Worm (Caenorhabditis elegans) whole organism, L1 larva: ENCODE measurements around the gene F23F1.2.

Experiments
- C04F5.9 ChIP-seq: sonication (generic microtip); optimal IDR thresholded peaks from 2 replicates; lab custom pipeline; 2016; ENCODE audit warnings: missing genetic modification characterization, missing compliant biosample characterization
- C16A3.4 ChIP-seq: fragments of 150-350 bp; optimal IDR thresholded peaks from 2 replicates; lab custom pipeline; 2014; ENCODE audit warnings: missing biosample characterization, missing genetic modification characterization
- F16B12.6 ChIP-seq: fragments of 150-350 bp; optimal IDR thresholded peaks from 2 replicates; lab custom pipeline; 2014; ENCODE audit warnings: missing biosample characterization, missing genetic modification characterization
- blmp-1 ChIP-seq: fragments of 150-350 bp; optimal IDR thresholded peaks from 2 replicates; lab custom pipeline; 2014; ENCODE audit warnings: missing biosample characterization, missing genetic modification characterization
- ceh-8 ChIP-seq: fragments of 200-800 bp; sonication (Bioruptor generic); optimal IDR thresholded peaks from 2 replicates; lab custom pipeline; 2018; ENCODE audit warnings: mild to moderate bottlenecking, missing genetic modification characterization, moderate library complexity, missing compliant biosample characterization
- ceh-82 ChIP-seq, 3 experiments: fragments of 150-350 bp in 1 of 3; sonication (generic microtip) in 2 of 3; optimal IDR thresholded peaks; 2 replicates each; lab custom pipeline; 2014 to 2017; ENCODE audit warnings: missing biosample characterization in 3 of 3, missing genetic modification characterization in 3 of 3
- ceh-88 ChIP-seq: fragments of 200-800 bp; sonication (Bioruptor generic); IDR thresholded peaks from 2 replicates; pipeline ENCODE4 v1.3.6; 2022; ENCODE audit warnings: missing genetic modification characterization, missing compliant biosample characterization
- dpl-1 ChIP-seq, 3 experiments: fragments of 150-350 bp in 2 of 3; sonication (generic microtip) in 1 of 3; optimal IDR thresholded peaks; 2 replicates each; lab custom pipeline; 2014 to 2017; ENCODE audit warnings: missing biosample characterization in 3 of 3, missing genetic modification characterization in 3 of 3, missing genetic modification reagents in 3 of 3
- efl-1 ChIP-seq, 4 experiments: fragments of 150-350 bp; optimal IDR thresholded peaks in 3 of 4; peaks in 1 of 4; 1 replicate in 1 of 4; 2 replicates in 3 of 4; lab custom pipeline; 2014; ENCODE audit warnings: missing biosample characterization in 2 of 4, missing genetic modification characterization in 2 of 4, missing genetic modification reagents in 2 of 4
- egl-13 ChIP-seq: sonication (generic microtip); optimal IDR thresholded peaks from 2 replicates; lab custom pipeline; 2016; ENCODE audit warnings: missing genotype, missing genetic modification reagents, missing genetic modification characterization, missing compliant biosample characterization
- elt-2 ChIP-seq: sonication (generic microtip); optimal IDR thresholded peaks from 2 replicates; lab custom pipeline; 2016; ENCODE audit warnings: missing genetic modification characterization, mild to moderate bottlenecking, inconsistent platforms, missing compliant biosample characterization, missing genetic modification reagents
- ets-5 ChIP-seq: fragments of 200-800 bp; sonication (Bioruptor generic); IDR thresholded peaks from 2 replicates; pipeline ENCODE4 v1.3.6; 2022; ENCODE audit warnings: missing genetic modification characterization, missing compliant biosample characterization
- fos-1 ChIP-seq: fragments of 150-350 bp; optimal IDR thresholded peaks from 2 replicates; lab custom pipeline; 2014; ENCODE audit warnings: missing biosample characterization, missing genetic modification characterization
- jun-1 ChIP-seq: fragments of 150-350 bp; optimal IDR thresholded peaks from 2 replicates; lab custom pipeline; 2014; ENCODE audit warnings: missing biosample characterization, missing genetic modification reagents, missing genetic modification characterization
- lin-13 ChIP-seq: fragments of 150-350 bp; optimal IDR thresholded peaks from 2 replicates; lab custom pipeline; 2014; ENCODE audit warnings: missing biosample characterization, missing genetic modification reagents, missing genetic modification characterization
- lin-14 ChIP-seq: fragments of 200-800 bp; sonication (Bioruptor generic); optimal IDR thresholded peaks from 2 replicates; lab custom pipeline; 2018; ENCODE audit warnings: mild to moderate bottlenecking, missing genetic modification characterization, moderate library complexity, missing compliant biosample characterization
- lin-35 ChIP-seq, 2 experiments: fragments of 150-350 bp; optimal IDR thresholded peaks; 2 replicates each; lab custom pipeline; 2014; ENCODE audit warnings: missing biosample characterization in 2 of 2, missing genetic modification characterization in 2 of 2, missing genetic modification reagents in 2 of 2
- lin-39 ChIP-seq: fragments of 150-350 bp; optimal IDR thresholded peaks from 2 replicates; lab custom pipeline; 2014; ENCODE audit warnings: missing biosample characterization, missing genetic modification reagents, missing genetic modification characterization
- mdl-1 ChIP-seq, 2 experiments: fragments of 150-350 bp; optimal IDR thresholded peaks; 2 replicates each; lab custom pipeline; 2014 to 2017; ENCODE audit warnings: missing biosample characterization in 2 of 2, missing genetic modification characterization in 2 of 2, inconsistent platforms in 1 of 2
- nhr-11 ChIP-seq: fragments of 150-350 bp; optimal IDR thresholded peaks from 2 replicates; lab custom pipeline; 2014; ENCODE audit warnings: missing biosample characterization, missing genetic modification characterization
- nhr-20 ChIP-seq: sonication (generic microtip); optimal IDR thresholded peaks from 2 replicates; lab custom pipeline; 2016; ENCODE audit warnings: mild to moderate bottlenecking, missing genetic modification characterization, missing compliant biosample characterization
- nhr-47 ChIP-seq: sonication (generic microtip); optimal IDR thresholded peaks from 2 replicates; lab custom pipeline; 2016; ENCODE audit warnings: mild to moderate bottlenecking, missing genetic modification characterization, moderate library complexity, missing compliant biosample characterization
- nhr-77 ChIP-seq: fragments of 150-350 bp; optimal IDR thresholded peaks from 2 replicates; lab custom pipeline; 2014; ENCODE audit warnings: missing biosample characterization, missing genetic modification characterization
- nhr-84 ChIP-seq: sonication (generic microtip); optimal IDR thresholded peaks from 2 replicates; lab custom pipeline; 2017; ENCODE audit warnings: missing biosample characterization, missing genetic modification characterization
- nhr-85 ChIP-seq: sonication (generic microtip); peaks from one replicate; lab custom pipeline; 2016; ENCODE audit warnings: missing genetic modification characterization, inconsistent platforms, missing compliant biosample characterization
- nhr-90 ChIP-seq: sonication (generic microtip); optimal IDR thresholded peaks from 2 replicates; lab custom pipeline; 2016; ENCODE audit warnings: mild to moderate bottlenecking, missing genetic modification characterization, missing compliant biosample characterization; ENCODE audit not compliant: poor library complexity
- rnt-1 ChIP-seq: sonication (generic microtip); optimal IDR thresholded peaks from 2 replicates; lab custom pipeline; 2016; ENCODE audit warnings: mild to moderate bottlenecking, missing genetic modification characterization, moderate library complexity, missing compliant biosample characterization
- skn-1 ChIP-seq: fragments of 150-350 bp; optimal IDR thresholded peaks from 2 replicates; lab custom pipeline; 2014; ENCODE audit warnings: missing biosample characterization, missing genetic modification characterization
- snpc-4 ChIP-seq: fragments of 150-350 bp; optimal IDR thresholded peaks from 2 replicates; lab custom pipeline; 2014; ENCODE audit warnings: missing biosample characterization, missing genetic modification characterization
- sptf-1 ChIP-seq: fragments of 150-350 bp; optimal IDR thresholded peaks from 2 replicates; lab custom pipeline; 2014; ENCODE audit warnings: missing biosample characterization, missing genetic modification characterization
- sup-37 ChIP-seq: fragments of 200-800 bp; sonication (Bioruptor generic); optimal IDR thresholded peaks from 2 replicates; lab custom pipeline; 2018; ENCODE audit warnings: mild to moderate bottlenecking, missing genetic modification characterization, missing compliant biosample characterization
- tlp-1 ChIP-seq: fragments of 150-350 bp; optimal IDR thresholded peaks from 2 replicates; lab custom pipeline; 2014; ENCODE audit warnings: missing biosample characterization, missing genetic modification characterization
- unc-30 ChIP-seq: sonication (generic microtip); optimal IDR thresholded peaks from 2 replicates; lab custom pipeline; 2017; ENCODE audit warnings: missing biosample characterization, missing genetic modification characterization
- unc-62 ChIP-seq: fragments of 150-350 bp; optimal IDR thresholded peaks from 2 replicates; lab custom pipeline; 2014; ENCODE audit warnings: missing biosample characterization, missing genetic modification reagents, missing genetic modification characterization
- xbp-1 ChIP-seq: sonication (generic microtip); optimal IDR thresholded peaks from 2 replicates; lab custom pipeline; 2016; ENCODE audit warnings: missing genetic modification characterization, missing compliant biosample characterization

The F23F1.2 gene

DNA sequence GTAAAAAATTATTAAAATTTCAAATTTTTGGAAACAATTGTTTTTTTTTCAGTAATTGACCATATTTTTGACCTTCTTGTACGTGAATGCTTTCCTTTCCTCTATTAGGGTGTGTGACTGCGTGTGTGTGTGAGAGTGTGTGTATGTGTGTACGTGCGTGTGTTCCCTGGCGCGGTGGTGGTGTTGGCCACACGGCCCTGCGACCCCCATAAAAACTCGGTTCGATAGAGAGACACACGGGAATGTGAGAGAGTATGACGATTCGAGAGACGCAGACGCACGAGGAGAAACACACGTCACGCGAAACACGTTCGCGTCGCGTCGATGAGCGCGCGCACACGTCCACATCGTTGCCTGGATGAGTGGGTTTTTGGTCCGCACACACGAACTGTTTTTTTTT is 15.2 kb upstream of the F23F1.2 start (continued):
- TF ChIP-seq efl-1 (optimal IDR thresholded peaks at IDR 0.05; lab: Kevin White, UChicago) (peak; percentile 65 to 68), efl-1 (GFP tag; optimal IDR thresholded peaks at IDR 0.05 in 1 of 2; lab: Kevin White, UChicago) (peak; percentile 56 to 92), mdl-1 (tag; optimal IDR thresholded peaks at IDR 0.05; lab: Kevin White, UChicago) (peak in 1 of 2 experiments; percentile 81), sptf-1 (tag; lab: Kevin White, UChicago) (no peak), lin-14 (GFP tag; lab: Kevin White, UChicago) (peak; percentile 98), nhr-84 (no peak), C16A3.4 (tag; lab: Kevin White, UChicago) (peak; percentile 52), nhr-85 (tag; lab: Kevin White, UChicago) (peak; percentile 78), unc-30 (tag; lab: Kevin White, UChicago) (no peak), egl-13 (tag; lab: Kevin White, UChicago) (peak; percentile 7), jun-1 (tag; lab: Kevin White, UChicago) (peak; percentile 61), ceh-82 (tag; optimal IDR thresholded peaks at IDR 0.05; lab: Kevin White, UChicago) (peak in 2 of 3 experiments; percentile 52 to 65), ceh-88 (GFP tag; lab: Robert Waterston, UW) (no peak; the same call in 1 of the 2 replicates), blmp-1 (tag; lab: Kevin White, UChicago) (peak; percentile 56), dpl-1 (GFP tag; optimal IDR thresholded peaks at IDR 0.05; lab: Kevin White, UChicago) (peak; percentile 48 to 63 (median 53)), xbp-1 (tag; lab: Kevin White, UChicago) (peak; percentile 77), nhr-77 (tag; lab: Kevin White, UChicago) (peak; percentile 22), C04F5.9 (tag; lab: Kevin White, UChicago) (peak; percentile 43)

DNA sequence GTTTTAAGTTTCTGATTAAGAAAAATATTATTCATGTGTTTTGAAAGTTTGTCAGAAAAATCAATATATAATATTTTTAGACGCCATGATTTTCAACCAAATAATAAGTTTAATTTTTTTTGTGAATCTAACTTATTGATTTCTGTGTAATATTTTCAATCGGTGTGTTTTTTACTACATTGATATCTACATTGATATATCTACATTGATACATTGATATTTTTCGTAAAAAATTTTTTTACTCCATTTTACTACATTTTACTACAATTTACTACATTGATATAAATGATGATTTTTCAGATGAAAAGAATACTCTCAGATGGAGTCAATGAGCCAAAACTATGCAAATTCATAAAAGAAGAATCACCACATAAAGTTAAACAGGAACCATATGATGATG is 14.8 kb upstream of the F23F1.2 start, which contains the start of gene gmeb-1:
TSS of gene gmeb-1 (plus strand) at position 301 of the 400 bp plus-strand sequence.
- TF ChIP-seq nhr-20 (tag; lab: Kevin White, UChicago) (no peak), sup-37 (GFP tag; lab: Kevin White, UChicago) (no peak), tlp-1 (tag; lab: Kevin White, UChicago) (no peak), efl-1 (optimal IDR thresholded peaks at IDR 0.05; lab: Kevin White, UChicago) (no peak), efl-1 (GFP tag; optimal IDR thresholded peaks at IDR 0.05 in 1 of 2; lab: Kevin White, UChicago) (no peak), nhr-90 (tag; lab: Kevin White, UChicago) (no peak), nhr-11 (tag; lab: Kevin White, UChicago) (no peak), lin-39 (tag; lab: Kevin White, UChicago) (no peak), blmp-1 (tag; lab: Kevin White, UChicago) (no peak), lin-35 (GFP tag; optimal IDR thresholded peaks at IDR 0.05; lab: Kevin White, UChicago) (no peak), rnt-1 (tag; lab: Kevin White, UChicago) (no peak), nhr-47 (tag; lab: Kevin White, UChicago) (no peak), snpc-4 (tag; lab: Kevin White, UChicago) (no peak), ceh-8 (GFP tag; lab: Kevin White, UChicago) (no peak), unc-62 (GFP tag; lab: Kevin White, UChicago) (no peak), sptf-1 (tag; lab: Kevin White, UChicago) (no peak), F16B12.6 (tag; lab: Kevin White, UChicago) (no peak), lin-13 (no peak), elt-2 (tag; lab: Kevin White, UChicago) (no peak), skn-1 (tag; lab: Kevin White, UChicago) (no peak)

DNA sequence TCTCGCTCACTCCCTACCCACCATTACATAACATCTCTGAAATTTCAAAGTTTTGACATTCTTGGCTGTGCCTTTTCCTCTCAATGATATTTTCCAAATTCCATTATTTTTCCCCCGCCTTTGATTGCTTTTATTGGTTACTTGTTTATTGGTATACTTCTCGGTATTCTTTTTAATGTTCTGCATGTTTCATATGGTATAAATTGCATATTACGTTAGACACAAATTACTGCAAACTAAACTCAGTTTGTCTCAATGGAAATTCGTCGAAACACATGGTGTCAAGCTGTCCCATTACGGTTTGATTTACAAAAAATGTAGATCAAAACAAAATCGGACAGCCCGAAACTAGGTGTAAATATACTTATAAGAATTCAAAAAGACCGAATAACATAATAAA is 12.1 kb upstream of the F23F1.2 start:
- TF ChIP-seq C04F5.9 (tag; lab: Kevin White, UChicago), result no peak
- TF ChIP-seq efl-1 (optimal IDR thresholded peaks at IDR 0.05; lab: Kevin White, UChicago), result no peak
- peak in 1 of 2 experiments; percentile 80 for TF ChIP-seq efl-1 (GFP tag; optimal IDR thresholded peaks at IDR 0.05 in 1 of 2; lab: Kevin White, UChicago)
- TF ChIP-seq nhr-85 (tag; lab: Kevin White, UChicago), result peak; percentile 59
- TF ChIP-seq fos-1 (tag; lab: Kevin White, UChicago), result no peak
- TF ChIP-seq skn-1 (tag; lab: Kevin White, UChicago), result no peak

ce11 chrII:23025-23424 is 11.0 kb upstream of the F23F1.2 start, which contains the start of gene sqt-2:
sqt-2 (plus strand) TSS chrII:23325.
- TF ChIP-seq blmp-1 (tag; lab: Kevin White, UChicago) (peak; percentile 38), ets-5 (GFP tag; lab: Robert Waterston, UW) (no peak), nhr-85 (tag; lab: Kevin White, UChicago) (peak; percentile 59)
